Worm (Caenorhabditis elegans) whole organism, L4 larva: Measurements from ENCODE around the gene C51E3.9.

Source experiments
- fos-1 ChIP-seq: fragments of 150-350 bp; optimal IDR thresholded peaks from 2 replicates; lab custom pipeline; 2014; ENCODE audit warnings: missing biosample characterization, missing genetic modification characterization
- lin-15B ChIP-seq: fragments of 150-350 bp; sonication (generic microtip); optimal IDR thresholded peaks from 3 replicates; lab custom pipeline; 2014; ENCODE audit warnings: missing biosample characterization, missing genetic modification characterization
- madf-9 ChIP-seq: fragments of 200-800 bp; sonication (Bioruptor generic); conservative IDR thresholded peaks from 2 replicates; pipeline ENCODE4 v1.3.6; 2022; ENCODE audit warnings: missing genetic modification reagents, missing genetic modification characterization, missing compliant biosample characterization
- mxl-2 ChIP-seq: fragments of 200-800 bp; sonication (Bioruptor generic); conservative IDR thresholded peaks from 2 replicates; pipeline ENCODE4 v1.3.6; 2022; ENCODE audit warnings: missing genetic modification reagents, missing genetic modification characterization, missing compliant biosample characterization
- nhr-28 ChIP-seq: fragments of 150-350 bp; optimal IDR thresholded peaks from 2 replicates; lab custom pipeline; 2014; ENCODE audit warnings: missing biosample characterization, missing genetic modification characterization
- set-16 ChIP-seq: fragments of 200-800 bp; sonication (Bioruptor generic); IDR thresholded peaks from 2 replicates; pipeline ENCODE4 v1.3.6; 2022; ENCODE audit warnings: missing genetic modification reagents, missing genetic modification characterization, missing compliant biosample characterization
- skn-1 ChIP-seq: fragments of 150-350 bp; optimal IDR thresholded peaks from 2 replicates; lab custom pipeline; 2014; ENCODE audit warnings: missing biosample characterization, missing genetic modification characterization
- snpc-1.2 ChIP-seq: fragments of 200-800 bp; sonication (Bioruptor generic); IDR thresholded peaks from 2 replicates; pipeline ENCODE4 v1.3.6; 2022; ENCODE audit warnings: missing genetic modification reagents, missing genetic modification characterization, missing compliant biosample characterization
- unc-62 ChIP-seq, 3 experiments: fragments of 150-350 bp in 1 of 3; sonication (generic microtip); optimal IDR thresholded peaks in 2 of 3; peaks in 1 of 3; 1 replicate in 1 of 3; 2 replicates in 2 of 3; lab custom pipeline; 2014 to 2017; ENCODE audit warnings: missing biosample characterization in 3 of 3, missing genetic modification characterization in 3 of 3, missing genetic modification reagents in 3 of 3, missing genotype in 1 of 3

ce11 chrV:10134077-10134693 is 11.6 kb upstream of the C51E3.9 start, which contains the start of the genes C08B6.18, wdr-20 and C08B6.8:
- TF ChIP-seq nhr-28 (tag; lab: Kevin White, UChicago) (no peak), snpc-1.2 (GFP tag; lab: Robert Waterston, UW) (no peak), lin-15B (tag; lab: Kevin White, UChicago) (no peak), unc-62 (GFP tag; optimal IDR thresholded peaks at IDR 0.05 in 1 of 2; lab: Kevin White, UChicago) (no peak), unc-62 (tag; optimal IDR thresholded peaks at IDR 0.05; lab: Kevin White, UChicago) (no peak), mxl-2 (GFP tag; lab: Robert Waterston, UW) (no peak), skn-1 (tag; lab: Kevin White, UChicago) (no peak), set-16 (no peak), fos-1 (tag; lab: Kevin White, UChicago) (no peak), madf-9 (no peak)
